Fruit fly (Drosophila melanogaster) whole organism, embryonic: Measurements from ENCODE around the gene CG14715.
A peak's percentile ranks its signal among the peaks of the same experiment; 100 is the strongest.

ENCODE experiments used
- Abd-B ChIP-seq: fragments of 200-800 bp; sonication (Bioruptor generic); optimal IDR thresholded peaks from 2 replicates; lab custom pipeline; 2018; ENCODE audit warnings: missing biosample characterization, mild to moderate bottlenecking, missing genetic modification characterization, moderate library complexity
- Bdp1 ChIP-seq: fragments of 200-800 bp; sonication (Bioruptor generic); optimal IDR thresholded peaks from 3 replicates; lab custom pipeline; 2016; ENCODE audit warnings: missing biosample characterization, missing genetic modification characterization
- Bgb ChIP-seq: fragments of 200-800 bp; sonication (Bioruptor generic); IDR thresholded peaks from 2 replicates; pipeline ENCODE4 v1.3.6; 2022; ENCODE audit warnings: missing biosample characterization, missing genetic modification characterization; ENCODE audit not compliant: partially characterized antibody
- CG10274 ChIP-seq: fragments of 200-800 bp; sonication (Bioruptor generic); optimal IDR thresholded peaks from 3 replicates; lab custom pipeline; 2017; ENCODE audit warnings: missing biosample characterization, mild to moderate bottlenecking, missing genetic modification characterization
- CG10462 ChIP-seq: fragments of 200-800 bp; sonication (Bioruptor generic); optimal IDR thresholded peaks from 2 replicates; lab custom pipeline; 2016; ENCODE audit warnings: missing biosample characterization, missing genetic modification characterization
- CG10654 ChIP-seq: fragments of 200-800 bp; sonication (Bioruptor generic); optimal IDR thresholded peaks from 2 replicates; lab custom pipeline; 2016; ENCODE audit warnings: missing biosample characterization, missing genetic modification characterization
- CG11696 ChIP-seq: fragments of 200-800 bp; sonication (Bioruptor generic); IDR thresholded peaks from 2 replicates; pipeline ENCODE4 v1.3.6; 2022; ENCODE audit warnings: missing biosample characterization, missing genetic modification characterization
- CG12744 ChIP-seq: fragments of 200-800 bp; sonication (Bioruptor generic); optimal IDR thresholded peaks from 2 replicates; lab custom pipeline; 2016; ENCODE audit warnings: missing biosample characterization, missing genetic modification characterization
- CG13424 ChIP-seq: fragments of 200-800 bp; sonication (Bioruptor generic); optimal IDR thresholded peaks from 2 replicates; lab custom pipeline; 2019; ENCODE audit warnings: missing biosample characterization, mild to moderate bottlenecking, missing genetic modification characterization, moderate library complexity
- CG17328 ChIP-seq: fragments of 200-800 bp; sonication (Bioruptor generic); IDR thresholded peaks from 2 replicates; pipeline ENCODE4 v1.3.6; 2022; ENCODE audit warnings: missing biosample characterization, missing genetic modification characterization
- CG17912 ChIP-seq: fragments of 200-800 bp; sonication (Bioruptor generic); optimal IDR thresholded peaks from 2 replicates; lab custom pipeline; 2018; ENCODE audit warnings: missing biosample characterization, mild to moderate bottlenecking, missing genetic modification characterization
- CG18599 ChIP-seq: fragments of 200-800 bp; sonication (Bioruptor generic); optimal IDR thresholded peaks from 3 replicates; lab custom pipeline; 2017; ENCODE audit warnings: missing biosample characterization, missing genetic modification characterization, mild to moderate bottlenecking, moderate library complexity, missing genetic modification reagents
- CG7271 ChIP-seq: fragments of 200-800 bp; sonication (Bioruptor generic); optimal IDR thresholded peaks from 2 replicates; lab custom pipeline; 2018; ENCODE audit warnings: missing biosample characterization, mild to moderate bottlenecking, missing genetic modification characterization, moderate library complexity
- CG7963 ChIP-seq: fragments of 200-800 bp; sonication (Bioruptor generic); IDR thresholded peaks from 3 replicates; pipeline ENCODE4 v1.3.6; 2022; ENCODE audit warnings: missing biosample characterization, missing genetic modification characterization; ENCODE audit not compliant: partially characterized antibody
- CG8281 ChIP-seq: fragments of 200-800 bp; sonication (Bioruptor generic); optimal IDR thresholded peaks from 2 replicates; lab custom pipeline; 2018; ENCODE audit warnings: missing biosample characterization, mild to moderate bottlenecking, missing genetic modification characterization, moderate library complexity
- CG8944 ChIP-seq: fragments of 200-800 bp; sonication (Bioruptor generic); optimal IDR thresholded peaks from 3 replicates; lab custom pipeline; 2016; ENCODE audit warnings: missing biosample characterization, missing genetic modification characterization
- CoRest ChIP-seq: fragments of 200-800 bp; sonication (Bioruptor generic); optimal IDR thresholded peaks from 3 replicates; lab custom pipeline; 2018; ENCODE audit warnings: missing biosample characterization, mild to moderate bottlenecking, missing genetic modification characterization, moderate library complexity
- D19A ChIP-seq: fragments of 200-800 bp; optimal IDR thresholded peaks from 3 replicates; lab custom pipeline; 2019; ENCODE audit warnings: missing biosample characterization, mild to moderate bottlenecking, missing genetic modification characterization, moderate library complexity
- E2f1 ChIP-seq: fragments of 200-800 bp; sonication (Bioruptor generic); IDR thresholded peaks from 2 replicates; pipeline ENCODE4 v1.3.6; 2022; ENCODE audit warnings: missing biosample characterization, missing genetic modification characterization
- Ets65A ChIP-seq: fragments of 200-800 bp; sonication (Bioruptor generic); peaks from one replicate; lab custom pipeline; 2016; ENCODE audit warnings: missing biosample characterization, missing genetic modification characterization
- H2.0 ChIP-seq: fragments of 200-800 bp; sonication (Bioruptor generic); IDR thresholded peaks from 2 replicates; pipeline ENCODE4 v1.3.6; 2022; ENCODE audit warnings: missing biosample characterization, missing genetic modification characterization
- HLH3B ChIP-seq: fragments of 200-800 bp; sonication (Bioruptor generic); IDR thresholded peaks from 2 replicates; pipeline ENCODE4 v1.3.6; 2022; ENCODE audit warnings: missing biosample characterization, missing genetic modification characterization
- Hey ChIP-seq: fragments of 200-800 bp; sonication (Bioruptor generic); optimal IDR thresholded peaks from 3 replicates; lab custom pipeline; 2018; ENCODE audit warnings: missing biosample characterization, mild to moderate bottlenecking, missing genetic modification characterization
- Pdp1 ChIP-seq, 2 experiments: fragments of 200-800 bp; sonication (Bioruptor generic); optimal IDR thresholded peaks; 3 replicates each; lab custom pipeline; 2016; ENCODE audit warnings: missing biosample characterization in 2 of 2, missing genetic modification characterization in 2 of 2, mild to moderate bottlenecking in 1 of 2, moderate library complexity in 1 of 2
- Sry-δ ChIP-seq: fragments of 200-800 bp; sonication (Bioruptor generic); optimal IDR thresholded peaks from 2 replicates; lab custom pipeline; 2016; ENCODE audit warnings: missing biosample characterization, missing genetic modification characterization
- abd-A ChIP-seq: fragments of 200-800 bp; sonication (Bioruptor generic); optimal IDR thresholded peaks from 3 replicates; lab custom pipeline; 2019; ENCODE audit warnings: missing biosample characterization, mild to moderate bottlenecking, missing genetic modification characterization, moderate library complexity
- ap ChIP-seq: fragments of 200-800 bp; sonication (Bioruptor generic); IDR thresholded peaks from 2 replicates; pipeline ENCODE4 v1.3.6; 2022; ENCODE audit warnings: missing biosample characterization, missing genetic modification characterization
- crp ChIP-seq, 2 experiments: fragments of 200-800 bp; sonication (Bioruptor generic); optimal IDR thresholded peaks; 2 replicates in 1 of 2; 3 replicates in 1 of 2; lab custom pipeline; 2017; ENCODE audit warnings: missing biosample characterization in 2 of 2, missing genetic modification characterization in 2 of 2, mild to moderate bottlenecking in 1 of 2, moderate library complexity in 1 of 2
- emc ChIP-seq: fragments of 200-800 bp; sonication (Bioruptor generic); optimal IDR thresholded peaks from 2 replicates; lab custom pipeline; 2016; ENCODE audit warnings: missing biosample characterization, missing genetic modification characterization
- esg ChIP-seq: fragments of 200-800 bp; sonication (Bioruptor generic); conservative IDR thresholded peaks from 2 replicates; pipeline ENCODE4 v1.3.6; 2022; ENCODE audit warnings: missing biosample characterization, missing genetic modification characterization
- exex ChIP-seq: fragments of 200-800 bp; sonication (Bioruptor generic); optimal IDR thresholded peaks from 4 replicates; lab custom pipeline; 2018; ENCODE audit warnings: missing biosample characterization, mild to moderate bottlenecking, missing genetic modification characterization, moderate library complexity
- ftz-f1 ChIP-seq: fragments of 200-800 bp; sonication (Bioruptor generic); optimal IDR thresholded peaks from 2 replicates; lab custom pipeline; 2016; ENCODE audit warnings: missing biosample characterization, missing genetic modification characterization
- gcm ChIP-seq: fragments of 200-800 bp; sonication (Bioruptor generic); optimal IDR thresholded peaks from 2 replicates; lab custom pipeline; 2019; ENCODE audit warnings: missing biosample characterization, mild to moderate bottlenecking, missing genetic modification characterization, moderate library complexity
- grau ChIP-seq: fragments of 200-800 bp; optimal IDR thresholded peaks from 3 replicates; lab custom pipeline; 2019; ENCODE audit warnings: missing biosample characterization, mild to moderate bottlenecking, missing genetic modification characterization, moderate library complexity
- jumu ChIP-seq: fragments of 200-800 bp; sonication (Bioruptor generic); optimal IDR thresholded peaks from 3 replicates; lab custom pipeline; 2016; ENCODE audit warnings: missing biosample characterization, missing genetic modification characterization
- kni ChIP-seq: fragments of 200-800 bp; sonication (Bioruptor generic); optimal IDR thresholded peaks from 3 replicates; lab custom pipeline; 2017; ENCODE audit warnings: mild to moderate bottlenecking, missing biosample characterization, missing genetic modification reagents, missing genetic modification characterization
- luna ChIP-seq: fragments of 200-800 bp; sonication (Bioruptor generic); optimal IDR thresholded peaks from 2 replicates; lab custom pipeline; 2016; ENCODE audit warnings: missing biosample characterization, missing genetic modification characterization
- mirr ChIP-seq: fragments of 200-800 bp; sonication (Bioruptor generic); optimal IDR thresholded peaks from 3 replicates; lab custom pipeline; 2018; ENCODE audit warnings: missing biosample characterization, mild to moderate bottlenecking, missing genetic modification characterization
- nerfin-1 ChIP-seq: fragments of 200-800 bp; sonication (Bioruptor generic); optimal IDR thresholded peaks from 3 replicates; lab custom pipeline; 2019; ENCODE audit warnings: missing biosample characterization, mild to moderate bottlenecking, missing genetic modification characterization, moderate library complexity
- pho ChIP-seq: fragments of 200-800 bp; sonication (Bioruptor generic); optimal IDR thresholded peaks from 2 replicates; lab custom pipeline; 2016; ENCODE audit warnings: missing biosample characterization, missing genetic modification characterization
- pum ChIP-seq: fragments of 200-800 bp; sonication (Bioruptor generic); optimal IDR thresholded peaks from 2 replicates; lab custom pipeline; 2016; ENCODE audit warnings: missing biosample characterization, missing genetic modification characterization
- ranshi ChIP-seq: fragments of 200-800 bp; sonication (Bioruptor generic); IDR thresholded peaks from 2 replicates; pipeline ENCODE4 v1.3.6; 2022; ENCODE audit warnings: missing biosample characterization, missing genetic modification characterization
- scrt ChIP-seq: fragments of 200-800 bp; sonication (Bioruptor generic); optimal IDR thresholded peaks from 2 replicates; lab custom pipeline; 2018; ENCODE audit warnings: missing biosample characterization, mild to moderate bottlenecking, missing genetic modification characterization, moderate library complexity
- slbo ChIP-seq: fragments of 200-800 bp; sonication (Bioruptor generic); IDR thresholded peaks from 2 replicates; pipeline ENCODE4 v1.3.6; 2022; ENCODE audit warnings: missing biosample characterization, missing genetic modification characterization
- slou ChIP-seq: fragments of 200-800 bp; sonication (Bioruptor generic); optimal IDR thresholded peaks from 3 replicates; lab custom pipeline; 2016; ENCODE audit warnings: missing biosample characterization, missing genetic modification characterization
- slp2 ChIP-seq: fragments of 200-800 bp; sonication (Bioruptor generic); optimal IDR thresholded peaks from 2 replicates; lab custom pipeline; 2016; ENCODE audit warnings: missing biosample characterization, missing genetic modification characterization
- toy ChIP-seq: fragments of 200-800 bp; sonication (Bioruptor generic); IDR thresholded peaks from 2 replicates; pipeline ENCODE4 v1.3.6; 2022; ENCODE audit warnings: missing biosample characterization, missing genetic modification characterization
- unpg ChIP-seq: fragments of 200-800 bp; sonication (Bioruptor generic); optimal IDR thresholded peaks from 3 replicates; lab custom pipeline; 2018; ENCODE audit warnings: missing biosample characterization, mild to moderate bottlenecking, missing genetic modification characterization, moderate library complexity
- zf30C ChIP-seq: fragments of 200-800 bp; sonication (Bioruptor generic); optimal IDR thresholded peaks from 3 replicates; lab custom pipeline; 2018; ENCODE audit warnings: missing biosample characterization, mild to moderate bottlenecking, missing genetic modification characterization

The CG14715 gene

DNA sequence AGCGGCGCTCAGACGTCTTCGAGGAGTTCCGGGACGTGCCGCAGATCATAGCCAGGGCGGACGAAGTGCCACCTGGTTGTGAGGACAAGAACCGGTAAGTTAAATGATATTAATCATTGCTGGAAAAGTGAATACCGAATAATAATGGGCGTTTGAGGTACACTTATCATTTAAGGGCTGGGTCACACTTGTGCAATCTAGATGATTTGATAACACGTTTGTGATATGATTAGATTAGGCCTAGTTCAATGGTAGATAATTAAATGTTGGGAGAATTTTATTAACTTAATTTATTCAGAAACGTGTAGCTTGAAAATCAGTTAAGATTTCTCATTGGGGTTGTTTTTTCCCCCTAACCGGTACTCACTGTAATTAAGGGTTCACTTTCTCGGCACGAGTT, 3.1 kb upstream of the CG14715 start (continued):
- TF ChIP-seq Hey: peak; percentile 49
- no peak for TF ChIP-seq CG10274
- peak; percentile 79 for TF ChIP-seq exex (tag; lab: Kevin White, UChicago)
- no peak for TF ChIP-seq toy (GFP tag; lab: Robert Waterston, UW)
- no peak for TF ChIP-seq CG8944 (GFP tag; lab: Kevin White, UChicago)
- no peak for TF ChIP-seq Sry-δ (GFP tag; lab: Kevin White, UChicago)
- peak; percentile 63 for TF ChIP-seq mirr
- no peak for TF ChIP-seq scrt (GFP tag; lab: Kevin White, UChicago)
- no peak for TF ChIP-seq pho (GFP tag; lab: Kevin White, UChicago)
- TF ChIP-seq CG12744 (GFP tag; lab: Kevin White, UChicago): no peak
- TF ChIP-seq Pdp1 (GFP tag; optimal IDR thresholded peaks at IDR 0.05; lab: Kevin White, UChicago): peak in 1 of 2 experiments; percentile 20
- TF ChIP-seq abd-A (tag; lab: Kevin White, UChicago): no peak

DNA sequence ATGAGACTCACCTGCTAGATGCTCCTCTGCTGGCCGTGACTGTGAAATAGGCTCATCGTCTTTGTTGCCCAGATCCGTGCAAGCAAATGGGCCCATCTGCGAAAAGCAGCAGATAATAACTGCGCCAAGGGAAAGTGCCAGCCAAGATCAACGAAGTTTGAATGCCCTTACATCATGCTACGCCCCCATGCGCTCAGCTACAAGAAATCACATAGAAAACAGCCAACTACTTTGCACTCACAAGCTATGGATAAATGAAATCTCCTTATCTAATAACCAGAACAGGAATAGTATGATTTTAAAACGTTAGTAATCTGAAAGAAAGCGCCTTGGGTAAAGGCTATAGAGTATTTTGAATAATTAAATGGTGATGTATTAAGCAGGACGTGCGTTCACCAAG, 2.2 kb upstream of the CG14715 start:
- TF ChIP-seq Ets65A (GFP tag; lab: Kevin White, UChicago) (peak; percentile 83), D19A (tag; lab: Kevin White, UChicago) (peak; percentile 79), emc (GFP tag; lab: Kevin White, UChicago) (peak; percentile 5), CG17912 (no peak), CG10654 (GFP tag; lab: Kevin White, UChicago) (no peak), ranshi (GFP tag; lab: Robert Waterston, UW) (no peak), slbo (0 out of 2 replicates have a peak, but pooled peaks have one; percentile 5)
- TF ChIP-seq, all 482 proteins: peak for 4

DNA sequence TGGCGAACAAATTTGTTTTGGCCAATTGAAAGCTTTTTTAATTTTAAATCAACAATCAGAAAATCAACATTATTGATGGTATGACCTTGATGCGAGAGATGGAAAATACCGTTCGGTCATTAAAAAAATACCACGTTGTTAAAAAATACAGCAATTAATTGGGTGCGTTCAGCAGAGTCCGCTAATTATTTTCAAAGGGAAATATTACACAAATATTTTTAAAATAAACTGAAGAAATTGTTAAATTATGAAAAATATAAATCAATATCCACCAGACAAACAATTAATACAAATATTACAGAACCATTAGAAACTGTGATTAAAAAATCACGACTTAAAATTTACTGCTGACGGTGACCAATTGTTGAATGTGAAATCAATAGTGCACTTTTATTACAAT, 4.0 kb downstream of the CG14715 start, which contains the start of gene CG18476:
CG18476 (minus strand) TSS at position 101 of the 400 bp plus-strand sequence.
- TF ChIP-seq pum (GFP tag; lab: Kevin White, UChicago) (peak; percentile 71), CG13424 (peak; percentile 95), slou (GFP tag; lab: Kevin White, UChicago) (peak; percentile 55), ap (GFP tag; lab: Robert Waterston, UW) (peak; percentile 83), unpg (peak; percentile 96), E2f1 (GFP tag; lab: Robert Waterston, UW) (peak; percentile 95), nerfin-1 (tag; lab: Kevin White, UChicago) (peak; percentile 90), HLH3B (GFP tag; lab: Robert Waterston, UW) (peak; percentile 92), kni (GFP tag; lab: Kevin White, UChicago) (peak; percentile 26), Abd-B (GFP tag; lab: Kevin White, UChicago) (peak; percentile 97), CG18599 (peak; percentile 91), esg (GFP tag; lab: Robert Waterston, UW) (peak; percentile 91), CG17328 (GFP tag; lab: Robert Waterston, UW) (peak; percentile 93), grau (tag; lab: Kevin White, UChicago) (peak; percentile 94), CG7271 (peak; percentile 84), jumu (GFP tag; lab: Kevin White, UChicago) (peak; percentile 50), slp2 (GFP tag; lab: Kevin White, UChicago) (no peak), crp (GFP tag; optimal IDR thresholded peaks at IDR 0.05; lab: Kevin White, UChicago) (peak in 1 of 2 experiments; percentile 47), gcm (GFP tag; lab: Kevin White, UChicago) (peak; percentile 92), CG8281 (tag; lab: Kevin White, UChicago) (peak; percentile 75), CG7963 (GFP tag; lab: Robert Waterston, UW) (no peak), luna (peak; percentile 4), CG11696 (peak; percentile 82), Bgb (GFP tag; lab: Robert Waterston, UW) (no peak), Bdp1 (peak; percentile 29), CoRest (peak; percentile 96), ftz-f1 (peak; percentile 54), zf30C (no peak), H2.0 (GFP tag; lab: Robert Waterston, UW) (peak; percentile 94), CG10462 (GFP tag; lab: Kevin White, UChicago) (peak; percentile 72)
